Fruit fly (Drosophila melanogaster): ENCODE data around the gene kkv.

The kkv gene

dm6 chr3R:5390095-5390663 is 2.5 kb downstream of the kkv start:
- TF ChIP-seq CG33017 (tag; optimal IDR thresholded peaks at IDR 0.05) (no peak), CG12768 (GFP tag; optimal IDR thresholded peaks at IDR 0.05) (no peak), Hr96 (GFP tag; optimal IDR thresholded peaks at IDR 0.05) (no peak), Clk (GFP tag; optimal IDR thresholded peaks at IDR 0.05) (no peak), cnc (optimal IDR thresholded peaks at IDR 0.05) (no peak), cic (GFP tag; optimal IDR thresholded peaks at IDR 0.05) (no peak), kay (GFP tag; ENCODE audit: borderline replicate concordance) (no peak), ovo (GFP tag; optimal IDR thresholded peaks at IDR 0.05) (no peak), tj (GFP tag; optimal IDR thresholded peaks at IDR 0.05) (no peak), CG11617 (GFP tag; optimal IDR thresholded peaks at IDR 0.05) (no peak), CG5204 (GFP tag; optimal IDR thresholded peaks at IDR 0.05) (no peak), pad (GFP tag; optimal IDR thresholded peaks at IDR 0.05) (no peak), toe (GFP tag; optimal IDR thresholded peaks at IDR 0.05) (no peak), Mnt (GFP tag; optimal IDR thresholded peaks at IDR 0.05) (no peak), CG1620 (GFP tag; optimal IDR thresholded peaks at IDR 0.05) (no peak), CG7045 (GFP tag; optimal IDR thresholded peaks at IDR 0.05) (no peak)

dm6 chr3R:5389435-5389834 is 3.2 kb downstream of the kkv start:
- no peak for TF ChIP-seq CG5204 (GFP tag; optimal IDR thresholded peaks at IDR 0.05)
- no peak for TF ChIP-seq CG33017 (tag; optimal IDR thresholded peaks at IDR 0.05)

dm6 chr3R:5389034-5389433 is 3.6 kb downstream of the kkv start:
- TF ChIP-seq CG33017 (tag; optimal IDR thresholded peaks at IDR 0.05), result no peak
- no peak for TF ChIP-seq Crg-1 (GFP tag; optimal IDR thresholded peaks at IDR 0.05)
- no peak for TF ChIP-seq CG1620 (GFP tag; optimal IDR thresholded peaks at IDR 0.05)
- no peak for TF ChIP-seq CG7101 (tag; optimal IDR thresholded peaks at IDR 0.05)
- no peak for TF ChIP-seq ovo (GFP tag; optimal IDR thresholded peaks at IDR 0.05)
- TF ChIP-seq bab1 (GFP tag; optimal IDR thresholded peaks at IDR 0.05), result no peak
- TF ChIP-seq Clk (GFP tag; optimal IDR thresholded peaks at IDR 0.05), result no peak
- TF ChIP-seq Hr96 (GFP tag; optimal IDR thresholded peaks at IDR 0.05), result no peak
- TF ChIP-seq tj (GFP tag; optimal IDR thresholded peaks at IDR 0.05), result no peak
- no peak for TF ChIP-seq CG14711 (tag; optimal IDR thresholded peaks at IDR 0.05)
- TF ChIP-seq pad (GFP tag; optimal IDR thresholded peaks at IDR 0.05), result no peak

- TF ChIP-seq tj (GFP tag; optimal IDR thresholded peaks at IDR 0.05) (no peak), cic (GFP tag; optimal IDR thresholded peaks at IDR 0.05) (no peak), Hr96 (GFP tag; optimal IDR thresholded peaks at IDR 0.05) (no peak), CG11617 (GFP tag; optimal IDR thresholded peaks at IDR 0.05) (no peak), ovo (GFP tag; optimal IDR thresholded peaks at IDR 0.05) (no peak), CG14711 (tag; optimal IDR thresholded peaks at IDR 0.05) (no peak), bab1 (GFP tag; optimal IDR thresholded peaks at IDR 0.05) (no peak), CG1620 (GFP tag; optimal IDR thresholded peaks at IDR 0.05) (no peak)
Observed at dm6 chr3R:5387996-5388395, 4.7 kb downstream of the kkv start.

dm6 chr3R:5387564-5387963 is 5.1 kb downstream of the kkv start, which contains the start of gene CG14668:
Gene CG14668 (minus strand): TSS chr3R:5387664.
- no peak for TF ChIP-seq cnc (optimal IDR thresholded peaks at IDR 0.05)
- no peak for TF ChIP-seq pad (GFP tag; optimal IDR thresholded peaks at IDR 0.05)
- TF ChIP-seq kay (GFP tag; ENCODE audit: borderline replicate concordance), result no peak

DNA sequence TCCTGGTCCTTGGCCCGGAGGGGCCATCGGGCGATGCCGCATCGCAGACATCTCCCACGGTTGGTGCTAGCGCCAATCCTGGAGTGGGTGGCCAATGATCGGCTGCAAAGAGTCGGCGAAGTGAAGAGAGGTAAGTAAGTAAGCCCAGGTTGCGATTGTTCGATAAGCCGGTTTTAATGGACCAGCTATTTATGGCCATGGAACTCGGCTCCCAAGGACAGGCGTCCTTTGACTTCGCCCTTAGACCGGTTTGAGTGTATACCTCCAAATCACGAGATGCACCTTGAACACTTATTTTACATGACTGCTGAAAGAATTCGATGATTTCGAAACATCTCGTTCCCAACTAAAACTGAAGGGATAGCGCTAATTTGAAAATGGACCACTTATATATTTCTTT is 6.9 kb downstream of the kkv start:
- no peak for TF ChIP-seq CG12768 (GFP tag; optimal IDR thresholded peaks at IDR 0.05)
- TF ChIP-seq cnc (optimal IDR thresholded peaks at IDR 0.05), result no peak
- TF ChIP-seq Hr96 (GFP tag; optimal IDR thresholded peaks at IDR 0.05), result no peak
- no peak for TF ChIP-seq CG5204 (GFP tag; optimal IDR thresholded peaks at IDR 0.05)
- TF ChIP-seq CG7045 (GFP tag; optimal IDR thresholded peaks at IDR 0.05), result no peak
- no peak for TF ChIP-seq toe (GFP tag; optimal IDR thresholded peaks at IDR 0.05)

DNA sequence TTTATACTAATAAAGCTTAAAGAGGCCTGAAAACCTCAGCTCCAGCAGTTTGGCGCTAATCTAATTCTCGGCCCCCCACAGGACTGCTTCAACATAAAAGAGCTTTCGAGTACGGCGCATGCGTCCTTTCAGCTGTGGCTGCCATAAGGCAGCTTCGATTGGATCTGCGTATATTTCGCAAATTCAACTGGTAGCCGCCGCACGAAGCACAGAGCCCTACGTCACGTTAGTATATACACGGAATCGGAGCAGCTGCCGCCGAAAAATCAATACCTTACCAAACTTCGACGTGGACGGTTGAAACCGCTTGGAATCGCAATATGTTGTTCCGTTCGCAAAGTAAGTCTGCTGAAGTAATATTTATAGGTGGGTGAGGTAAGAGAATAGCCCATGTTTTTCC is 16.1 kb downstream of the kkv start, which contains the start of gene 7B2:
TSS of gene 7B2 (plus strand) at position 169 of the 400 bp plus-strand sequence.
- TF ChIP-seq CG14711 (tag; optimal IDR thresholded peaks at IDR 0.05) (no peak), CG11617 (GFP tag; optimal IDR thresholded peaks at IDR 0.05) (no peak), cnc (optimal IDR thresholded peaks at IDR 0.05) (no peak), Crg-1 (GFP tag; optimal IDR thresholded peaks at IDR 0.05) (no peak), bab1 (GFP tag; optimal IDR thresholded peaks at IDR 0.05) (no peak), CG12768 (GFP tag; optimal IDR thresholded peaks at IDR 0.05) (no peak), tj (GFP tag; optimal IDR thresholded peaks at IDR 0.05) (no peak), Mnt (GFP tag; optimal IDR thresholded peaks at IDR 0.05) (no peak), CG1620 (GFP tag; optimal IDR thresholded peaks at IDR 0.05) (no peak), Hr96 (GFP tag; optimal IDR thresholded peaks at IDR 0.05) (no peak)

dm6 chr3R:5374720-5375119 is 17.9 kb downstream of the kkv start, which contains the start of the genes hd and CG14667:
Gene hd (minus strand): TSS chr3R:5374962.
Gene CG14667 (plus strand): TSS chr3R:5375022.
- TF ChIP-seq CG12768 (GFP tag; optimal IDR thresholded peaks at IDR 0.05) (no peak), Mnt (GFP tag; optimal IDR thresholded peaks at IDR 0.05) (peak; percentile 14), Clk (GFP tag; optimal IDR thresholded peaks at IDR 0.05) (no peak), toe (GFP tag; optimal IDR thresholded peaks at IDR 0.05) (peak; percentile 50), CG14711 (tag; optimal IDR thresholded peaks at IDR 0.05) (no peak)
